Worm (Caenorhabditis elegans) whole organism, L1 larva: ENCODE results near the gene spd-3.

ENCODE experiments used
- aly-2 ChIP-seq: fragments of 150-350 bp; optimal IDR thresholded peaks from 2 replicates; lab custom pipeline; 2014; ENCODE audit warnings: missing biosample characterization, missing genetic modification characterization
- ceh-90 ChIP-seq: sonication (generic microtip); optimal IDR thresholded peaks from 2 replicates; lab custom pipeline; 2016; ENCODE audit warnings: missing genetic modification characterization, missing compliant biosample characterization
- fos-1 ChIP-seq: fragments of 150-350 bp; optimal IDR thresholded peaks from 2 replicates; lab custom pipeline; 2014; ENCODE audit warnings: missing biosample characterization, missing genetic modification characterization
- irx-1 ChIP-seq: sonication (generic microtip); optimal IDR thresholded peaks from 2 replicates; lab custom pipeline; 2016; ENCODE audit warnings: missing genetic modification characterization, missing compliant biosample characterization
- mdl-1 ChIP-seq, 2 experiments: fragments of 150-350 bp; optimal IDR thresholded peaks; 2 replicates each; lab custom pipeline; 2014 to 2017; ENCODE audit warnings: missing biosample characterization in 2 of 2, missing genetic modification characterization in 2 of 2, inconsistent platforms in 1 of 2
- mep-1 ChIP-seq: fragments of 150-350 bp; optimal IDR thresholded peaks from 2 replicates; lab custom pipeline; 2014; ENCODE audit warnings: missing biosample characterization, missing genetic modification characterization
- nhr-11 ChIP-seq: fragments of 150-350 bp; optimal IDR thresholded peaks from 2 replicates; lab custom pipeline; 2014; ENCODE audit warnings: missing biosample characterization, missing genetic modification characterization
- nhr-47 ChIP-seq: sonication (generic microtip); optimal IDR thresholded peaks from 2 replicates; lab custom pipeline; 2016; ENCODE audit warnings: mild to moderate bottlenecking, missing genetic modification characterization, moderate library complexity, missing compliant biosample characterization
- unc-62 ChIP-seq: fragments of 150-350 bp; optimal IDR thresholded peaks from 2 replicates; lab custom pipeline; 2014; ENCODE audit warnings: missing biosample characterization, missing genetic modification reagents, missing genetic modification characterization
- ztf-11 ChIP-seq, 2 experiments: sonication (generic microtip); optimal IDR thresholded peaks; 2 replicates each; lab custom pipeline; 2016 to 2017; ENCODE audit warnings: missing genetic modification characterization in 2 of 2, missing biosample characterization in 1 of 2, missing compliant biosample characterization in 1 of 2
- ztf-4 ChIP-seq: fragments of 150-350 bp; optimal IDR thresholded peaks from 2 replicates; lab custom pipeline; 2014; ENCODE audit warnings: missing biosample characterization, missing genetic modification characterization

- no peak for TF ChIP-seq aly-2 (tag; lab: Kevin White, UChicago)
- no peak for TF ChIP-seq nhr-47 (tag; lab: Kevin White, UChicago)
- TF ChIP-seq irx-1 (tag; lab: Kevin White, UChicago): no peak
- TF ChIP-seq mdl-1 (tag; optimal IDR thresholded peaks at IDR 0.05; lab: Kevin White, UChicago): no peak
- no peak for TF ChIP-seq ceh-90 (tag; lab: Kevin White, UChicago)
- TF ChIP-seq mep-1 (tag; lab: Kevin White, UChicago): no peak
- no peak for TF ChIP-seq unc-62 (GFP tag; lab: Kevin White, UChicago)
- TF ChIP-seq ztf-4: no peak
- no peak for TF ChIP-seq fos-1 (tag; lab: Kevin White, UChicago)
- TF ChIP-seq ztf-11 (tag; optimal IDR thresholded peaks at IDR 0.05; lab: Kevin White, UChicago): no peak
- TF ChIP-seq nhr-11: no peak
These were observed 22.6 kb downstream of the spd-3 start, which contains the start of gene dyci-1 for ce11 chrIV:6785151-6785550.
